Worm (Caenorhabditis elegans): Measurements from ENCODE around the gene F28H6.7.
A peak's percentile ranks its signal among the peaks of the same experiment; 100 is the strongest.

The F28H6.7 gene

DNA sequence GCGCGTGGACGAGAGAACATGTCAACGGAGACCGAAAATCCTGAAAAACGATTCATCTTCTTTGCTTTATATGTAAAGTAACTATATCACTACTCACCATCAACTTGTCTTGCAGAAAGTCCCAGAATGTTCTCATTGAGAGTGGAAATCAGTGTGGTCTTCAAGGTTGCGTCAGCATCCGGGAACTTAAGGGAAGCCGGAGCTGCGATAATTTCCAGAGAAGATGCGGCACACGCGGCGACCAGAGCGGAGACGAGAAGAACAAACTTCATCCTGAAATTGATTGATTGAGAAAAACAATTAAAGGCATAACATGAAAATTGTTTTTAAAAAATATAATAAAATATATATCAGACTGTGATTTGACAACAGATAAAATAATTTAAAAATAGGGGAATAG is 48.3 kb downstream of the F28H6.7 start, which contains the start of gene vha-20 (continued):
- TF ChIP-seq Y53G8AR.9 (GFP tag; conservative IDR thresholded peaks at IDR 0.05) (peak; percentile 52; the same call in 1 of the 2 replicates), let-607 (tag; optimal IDR thresholded peaks at IDR 0.05) (peak in 1 of 2 experiments; percentile 16), snpc-4 (GFP tag; optimal IDR thresholded peaks at IDR 0.05) (no peak), snpc-4 (tag; optimal IDR thresholded peaks at IDR 0.05) (peak in 1 of 4 experiments; percentile 8), egl-44 (GFP tag; IDR thresholded peaks at IDR 0.05) (0 out of 2 replicates have a peak, but pooled peaks have one; percentile 19), F57C9.4 (tag; optimal IDR thresholded peaks at IDR 0.05) (no peak), Y95B8A.8 (GFP tag; IDR thresholded peaks at IDR 0.05) (0 out of 2 replicates have a peak, but pooled peaks have one; percentile 6), mcd-1 (GFP tag; IDR thresholded peaks at IDR 0.05) (peak; percentile 33; the same call in 1 of the 2 replicates)

ce11 chrX:14165156-14165555 is 49.2 kb downstream of the F28H6.7 start:
- TF ChIP-seq sptf-2 (GFP tag; optimal IDR thresholded peaks at IDR 0.05): no peak
- no peak for TF ChIP-seq ccch-3 (GFP tag; optimal IDR thresholded peaks at IDR 0.05)
- 0 out of 2 replicates have a peak, but pooled peaks have one; percentile 44 for TF ChIP-seq cebp-2 (GFP tag; IDR thresholded peaks at IDR 0.05)
